Fruit fly (Drosophila melanogaster) Kc167 (cell line): ENCODE data around the gene cu.

ENCODE experiments used
- Sin3A ChIP-seq: fragments of >200 bp; optimal IDR thresholded peaks from 2 replicates; lab custom pipeline; 2018; ENCODE audit warnings: missing external identifiers
- insv ChIP-seq: fragments of >200 bp; optimal IDR thresholded peaks from 3 replicates; lab custom pipeline; 2018; ENCODE audit warnings: missing external identifiers

DNA sequence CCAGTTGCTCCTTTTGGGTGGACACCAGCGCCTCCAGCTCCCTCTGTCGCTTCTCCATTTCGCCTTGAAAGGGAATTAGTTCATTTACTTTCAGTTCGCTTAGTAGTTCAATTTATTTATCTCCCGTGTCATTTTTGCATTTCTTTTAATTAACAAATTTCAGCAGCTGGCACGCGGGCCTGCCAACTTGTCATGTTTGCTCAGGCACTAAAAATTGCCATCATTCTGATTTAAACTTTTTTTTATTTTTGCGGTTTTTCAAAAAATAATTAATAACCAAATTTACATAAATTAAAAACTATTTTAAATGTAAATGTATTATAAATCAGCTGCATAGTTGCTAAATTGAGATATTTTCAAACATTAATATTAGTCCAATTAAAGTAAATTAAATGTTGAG is 33.0 kb downstream of the cu start, which contains the start of gene GCC88:
- TF ChIP-seq Sin3A (lab: Kevin White, UChicago), result no peak
- no peak for TF ChIP-seq insv (lab: Kevin White, UChicago)
